Worm (Caenorhabditis elegans) whole organism, L1 larva: ENCODE measurements around the gene C03G6.21.

Experiments used
- elt-3 ChIP-seq, 6 experiments: fragments of 150-350 bp in 1 of 6; sonication (generic microtip); optimal IDR thresholded peaks; 2 replicates each; lab custom pipeline; 2017 to 2018; ENCODE audit warnings: missing biosample characterization in 6 of 6, missing genetic modification characterization in 6 of 6, inconsistent platforms in 1 of 6
- fkh-4 ChIP-seq: sonication (generic microtip); optimal IDR thresholded peaks from 2 replicates; lab custom pipeline; 2016; ENCODE audit warnings: missing compliant biosample characterization, missing genetic modification characterization, borderline replicate concordance
- lin-13 ChIP-seq: fragments of 150-350 bp; optimal IDR thresholded peaks from 2 replicates; lab custom pipeline; 2014; ENCODE audit warnings: missing biosample characterization, missing genetic modification reagents, missing genetic modification characterization
- lin-39 ChIP-seq: fragments of 150-350 bp; optimal IDR thresholded peaks from 2 replicates; lab custom pipeline; 2014; ENCODE audit warnings: missing biosample characterization, missing genetic modification reagents, missing genetic modification characterization
- nhr-11 ChIP-seq: fragments of 150-350 bp; optimal IDR thresholded peaks from 2 replicates; lab custom pipeline; 2014; ENCODE audit warnings: missing biosample characterization, missing genetic modification characterization
- nhr-85 ChIP-seq: sonication (generic microtip); peaks from one replicate; lab custom pipeline; 2016; ENCODE audit warnings: missing genetic modification characterization, inconsistent platforms, missing compliant biosample characterization

DNA sequence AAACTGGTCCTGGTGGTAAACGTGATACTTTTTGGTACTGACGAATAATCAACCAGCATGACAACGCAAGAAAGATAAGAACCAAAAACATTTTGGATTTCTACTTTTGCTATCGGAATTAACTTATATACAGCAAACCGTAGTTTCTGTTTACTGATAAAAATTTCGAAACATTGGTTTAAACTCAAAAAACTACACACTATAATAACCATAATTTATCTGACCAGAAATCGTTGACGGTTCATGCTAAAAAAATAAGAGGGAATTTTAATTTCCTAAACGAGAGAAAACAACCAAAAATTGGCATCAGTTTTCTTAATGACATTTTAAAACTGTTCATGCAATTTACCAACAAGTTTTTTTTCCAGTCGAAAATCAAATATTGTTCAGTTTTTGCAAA is 5.1 kb upstream of the C03G6.21 start, which contains the start of gene cyp-35A1:
- TF ChIP-seq lin-13 (GFP tag; lab: Kevin White, UChicago): no peak
- TF ChIP-seq elt-3 (tag; optimal IDR thresholded peaks at IDR 0.05; lab: Kevin White, UChicago): no peak
- no peak for TF ChIP-seq nhr-11 (tag; lab: Kevin White, UChicago)
- TF ChIP-seq nhr-85 (tag; lab: Kevin White, UChicago): no peak
- TF ChIP-seq lin-39 (tag; lab: Kevin White, UChicago): no peak
- no peak for TF ChIP-seq fkh-4 (tag; lab: Kevin White, UChicago)
